Worm (Caenorhabditis elegans): ENCODE results near the gene chil-1.

The chil-1 gene

DNA sequence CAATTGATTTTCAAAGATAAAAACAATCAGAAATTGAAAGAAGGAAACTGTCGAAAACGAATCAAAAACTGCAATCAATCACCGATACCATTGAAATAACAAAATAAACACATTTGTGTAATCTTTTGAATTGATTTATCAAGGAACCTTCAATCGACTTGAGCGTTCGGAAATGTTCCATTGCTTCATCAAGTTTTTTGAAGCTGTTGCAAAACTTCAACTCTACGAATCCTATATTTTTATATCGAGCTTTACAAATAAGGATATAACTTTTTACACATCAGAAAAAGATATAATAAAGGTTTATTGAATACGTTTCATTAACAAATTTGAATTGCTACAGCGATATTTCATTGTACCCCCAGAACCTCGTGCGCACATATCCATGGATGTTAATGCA is 6.7 kb upstream of the chil-1 start, which contains the start of gene chil-8:
Gene chil-8, minus strand, starts transcription at position 101 of the 400 bp plus-strand sequence.
- TF ChIP-seq pqm-1 (tag; optimal IDR thresholded peaks at IDR 0.05) (no peak), sea-2 (GFP tag; optimal IDR thresholded peaks at IDR 0.05) (no peak), eor-1 (tag; optimal IDR thresholded peaks at IDR 0.05) (no peak), fkh-2 (tag; optimal IDR thresholded peaks at IDR 0.05) (no peak), elt-3 (tag; optimal IDR thresholded peaks at IDR 0.05) (no peak), ceh-9 (tag; optimal IDR thresholded peaks at IDR 0.05) (no peak), elt-2 (tag; optimal IDR thresholded peaks at IDR 0.05) (no peak)

DNA sequence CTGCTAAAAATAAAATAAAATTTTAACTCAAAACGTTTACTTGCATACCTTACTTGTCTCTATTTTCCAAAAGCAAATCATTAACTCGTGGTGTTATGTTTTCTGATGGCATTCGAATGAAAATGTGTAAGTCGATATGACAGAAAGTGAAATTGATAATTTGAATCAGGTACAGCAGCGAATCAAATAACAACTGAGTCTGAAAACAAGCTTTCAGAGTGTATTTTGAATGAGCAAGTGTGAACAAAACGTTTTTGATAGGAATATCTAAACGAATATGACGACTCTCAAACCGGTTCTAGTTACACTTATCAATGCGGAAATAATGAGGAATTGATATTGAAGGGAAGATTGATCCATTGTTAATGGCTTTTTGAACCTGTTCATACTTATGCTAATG is 4.8 kb upstream of the chil-1 start, which contains the start of gene chil-7:
Gene chil-7, minus strand, starts transcription at position 112 of the 400 bp plus-strand sequence.
- TF ChIP-seq zag-1 (tag; optimal IDR thresholded peaks at IDR 0.05) (no peak), nhr-12 (tag; optimal IDR thresholded peaks at IDR 0.05) (no peak), mml-1 (tag; optimal IDR thresholded peaks at IDR 0.05) (no peak), skn-1 (tag; optimal IDR thresholded peaks at IDR 0.05) (no peak), lin-39 (tag; optimal IDR thresholded peaks at IDR 0.05) (no peak), nhr-25 (tag; optimal IDR thresholded peaks at IDR 0.05) (no peak), nhr-28 (tag; optimal IDR thresholded peaks at IDR 0.05) (no peak), nhr-76 (tag; optimal IDR thresholded peaks at IDR 0.05) (no peak), R02D3.7 (tag; optimal IDR thresholded peaks at IDR 0.05) (no peak), pqm-1 (tag; optimal IDR thresholded peaks at IDR 0.05) (no peak), jun-1 (tag; optimal IDR thresholded peaks at IDR 0.05) (no peak), elt-1 (tag; optimal IDR thresholded peaks at IDR 0.05) (no peak), sea-2 (GFP tag; optimal IDR thresholded peaks at IDR 0.05) (no peak), nhr-237 (tag; optimal IDR thresholded peaks at IDR 0.05) (no peak), ceh-82 (tag; optimal IDR thresholded peaks at IDR 0.05) (no peak), egl-5 (tag; optimal IDR thresholded peaks at IDR 0.05) (no peak), daf-12 (tag; optimal IDR thresholded peaks at IDR 0.05) (no peak), fos-1 (tag; optimal IDR thresholded peaks at IDR 0.05) (no peak), nhr-77 (tag; optimal IDR thresholded peaks at IDR 0.05) (no peak)

DNA sequence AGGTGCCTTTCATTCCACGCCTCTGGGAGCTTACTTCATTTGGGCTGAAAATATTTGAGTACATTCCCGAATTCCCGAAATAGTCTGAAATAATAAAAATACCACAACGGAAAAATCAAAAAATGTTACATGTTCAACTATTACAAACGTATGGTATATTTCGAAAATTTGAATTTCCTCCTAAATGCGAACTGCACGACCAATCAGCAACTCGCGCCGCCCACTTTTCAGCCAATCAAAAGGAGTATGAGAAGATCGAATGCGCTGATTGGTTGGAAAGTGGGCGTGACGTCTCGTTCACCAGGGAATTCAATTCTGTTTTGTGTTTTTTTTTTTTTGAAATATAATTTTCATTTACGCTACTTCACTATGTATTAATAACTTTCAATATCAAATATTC is 2.4 kb upstream of the chil-1 start, which contains the start of gene old-1:
Gene old-1, minus strand, starts transcription at position 50 of the 400 bp plus-strand sequence.
- TF ChIP-seq nhr-12 (tag; optimal IDR thresholded peaks at IDR 0.05) (no peak), eor-1 (tag; optimal IDR thresholded peaks at IDR 0.05) (no peak), lin-39 (tag; optimal IDR thresholded peaks at IDR 0.05) (no peak), egl-5 (tag; optimal IDR thresholded peaks at IDR 0.05) (no peak), nfya-1 (tag; optimal IDR thresholded peaks at IDR 0.05; ENCODE audit: insufficient read depth) (peak; percentile 51)

DNA sequence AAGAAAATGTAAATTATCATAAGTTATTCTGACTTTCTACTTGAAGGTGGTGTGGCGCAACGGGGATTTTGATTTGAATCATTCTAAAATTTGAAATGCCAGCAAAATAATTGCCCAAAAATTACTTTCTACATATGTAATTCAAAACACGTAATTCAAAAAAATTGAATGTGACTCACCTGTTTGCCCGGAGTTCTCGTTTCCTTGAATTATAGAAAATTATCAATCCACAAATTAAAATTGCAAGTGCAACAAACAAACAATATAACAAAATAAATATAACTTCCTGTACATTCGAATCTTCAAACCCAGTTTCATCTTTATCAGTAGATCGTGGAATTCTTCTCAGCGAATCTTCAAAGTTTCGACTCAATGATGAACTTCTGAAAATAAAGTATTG is 1.9 kb upstream of the chil-1 start:
- TF ChIP-seq elt-2 (tag; optimal IDR thresholded peaks at IDR 0.05) (no peak), R02D3.7 (tag; optimal IDR thresholded peaks at IDR 0.05) (no peak), mml-1 (tag; optimal IDR thresholded peaks at IDR 0.05) (no peak), aly-2 (tag; optimal IDR thresholded peaks at IDR 0.05) (no peak), lin-39 (tag; optimal IDR thresholded peaks at IDR 0.05) (no peak), fkh-2 (tag; optimal IDR thresholded peaks at IDR 0.05) (no peak), ztf-4 (tag; optimal IDR thresholded peaks at IDR 0.05) (no peak), eor-1 (tag; optimal IDR thresholded peaks at IDR 0.05) (no peak), ceh-82 (tag; optimal IDR thresholded peaks at IDR 0.05) (no peak), snpc-4 (tag; optimal IDR thresholded peaks at IDR 0.05) (no peak), nfya-1 (tag; optimal IDR thresholded peaks at IDR 0.05; ENCODE audit: insufficient read depth) (no peak)

DNA sequence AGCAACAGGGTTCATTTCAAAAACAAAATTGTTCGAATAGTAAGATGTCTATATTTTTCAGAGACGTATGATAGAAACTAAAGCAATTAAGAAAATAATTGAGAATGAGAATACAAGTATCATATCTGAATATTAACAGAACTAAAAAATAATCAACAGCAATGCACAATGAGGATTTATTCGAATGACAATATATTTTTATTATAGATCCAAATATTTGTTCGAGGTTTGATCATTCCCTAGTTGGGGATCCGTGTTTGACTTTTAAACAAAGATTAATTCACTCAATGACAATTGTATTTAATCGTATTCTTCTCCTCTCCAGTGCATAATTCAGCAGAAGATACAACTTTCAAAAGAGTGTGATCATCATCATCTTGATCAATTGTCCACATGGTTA is 4.1 kb downstream of the chil-1 start, which contains the start of gene C08H9.18:
Gene C08H9.18, minus strand, starts transcription at position 101 of the 400 bp plus-strand sequence.
- TF ChIP-seq nhr-12 (tag; optimal IDR thresholded peaks at IDR 0.05) (no peak), nhr-67 (tag; optimal IDR thresholded peaks at IDR 0.05) (no peak), tbx-2 (tag; optimal IDR thresholded peaks at IDR 0.05) (no peak), unc-62 (GFP tag; optimal IDR thresholded peaks at IDR 0.05) (no peak), nhr-77 (tag; optimal IDR thresholded peaks at IDR 0.05) (no peak), aly-2 (tag; optimal IDR thresholded peaks at IDR 0.05) (no peak), pha-4 (tag; optimal IDR thresholded peaks at IDR 0.05) (no peak), ama-1 (optimal IDR thresholded peaks at IDR 0.05) (no peak), nhr-11 (tag; optimal IDR thresholded peaks at IDR 0.05) (no peak), daf-12 (tag; optimal IDR thresholded peaks at IDR 0.05) (no peak), ceh-9 (tag; optimal IDR thresholded peaks at IDR 0.05) (no peak), nhr-237 (tag; optimal IDR thresholded peaks at IDR 0.05) (no peak), lin-15B (tag; optimal IDR thresholded peaks at IDR 0.05) (no peak), elt-2 (tag; optimal IDR thresholded peaks at IDR 0.05) (no peak), lsy-12 (tag; optimal IDR thresholded peaks at IDR 0.05) (no peak), fos-1 (tag; optimal IDR thresholded peaks at IDR 0.05) (no peak)
